Worm (Caenorhabditis elegans) whole organism, young adult: ENCODE data around the gene str-211.

Experiments used
- F33H1.4 ChIP-seq: fragments of 200-800 bp; sonication (Bioruptor generic); IDR thresholded peaks from 2 replicates; pipeline ENCODE4 v1.3.6; 2022; ENCODE audit warnings: missing genetic modification reagents, missing genetic modification characterization, missing compliant biosample characterization
- F49E8.2 ChIP-seq: sonication (generic microtip); optimal IDR thresholded peaks from 3 replicates; lab custom pipeline; 2017; ENCODE audit warnings: missing genetic modification characterization, mild to moderate bottlenecking, missing compliant biosample characterization, antibody characterized with exemption, moderate library complexity; ENCODE audit not compliant: insufficient read depth
- F52B5.7 ChIP-seq: sonication (generic microtip); optimal IDR thresholded peaks from 2 replicates; lab custom pipeline; 2016; ENCODE audit warnings: mild to moderate bottlenecking, missing genetic modification characterization, missing compliant biosample characterization
- F57A8.1 ChIP-seq: fragments of 200-800 bp; sonication (Bioruptor generic); optimal IDR thresholded peaks from 2 replicates; lab custom pipeline; 2018; ENCODE audit warnings: mild to moderate bottlenecking, missing genetic modification characterization, moderate library complexity, missing compliant biosample characterization
- ama-1 ChIP-seq, 3 experiments: fragments of 150-350 bp in 1 of 3; sonication (generic microtip) in 2 of 3; optimal IDR thresholded peaks; 2 replicates each; lab custom pipeline; 2014 to 2018; ENCODE audit warnings: missing biosample characterization in 2 of 3, missing genetic modification characterization in 2 of 3, missing genetic modification reagents in 2 of 3
- ceh-27 ChIP-seq: fragments of 200-800 bp; sonication (Bioruptor generic); optimal IDR thresholded peaks from 2 replicates; lab custom pipeline; 2018; ENCODE audit warnings: mild to moderate bottlenecking, missing genetic modification characterization, moderate library complexity, missing compliant biosample characterization
- egl-18 ChIP-seq: fragments of 200-800 bp; sonication (Bioruptor generic); IDR thresholded peaks from 2 replicates; pipeline ENCODE4 v1.3.6; 2022; ENCODE audit warnings: missing genetic modification reagents, missing genetic modification characterization, missing compliant biosample characterization
- hmg-1.2 ChIP-seq: fragments of 200-800 bp; sonication (Bioruptor generic); IDR thresholded peaks from 2 replicates; pipeline ENCODE4 v1.3.6; 2022; ENCODE audit warnings: missing genetic modification reagents, missing genetic modification characterization, missing compliant biosample characterization
- madf-10 ChIP-seq: sonication (generic microtip); optimal IDR thresholded peaks from 2 replicates; lab custom pipeline; 2016; ENCODE audit warnings: mild to moderate bottlenecking, missing genetic modification characterization, missing compliant biosample characterization
- nfyb-1 ChIP-seq: fragments of 200-800 bp; sonication (Bioruptor generic); IDR thresholded peaks from 2 replicates; pipeline ENCODE4 v1.3.6; 2022; ENCODE audit warnings: missing genetic modification reagents, missing genetic modification characterization, missing compliant biosample characterization
- nhr-179 ChIP-seq: sonication (generic microtip); optimal IDR thresholded peaks from 2 replicates; lab custom pipeline; 2016; ENCODE audit warnings: mild to moderate bottlenecking, missing genetic modification characterization, missing compliant biosample characterization
- nhr-90 ChIP-seq: sonication (generic microtip); optimal IDR thresholded peaks from 2 replicates; lab custom pipeline; 2016; ENCODE audit warnings: missing genotype, mild to moderate bottlenecking, missing genetic modification characterization, missing compliant biosample characterization
- rec-8 ChIP-seq, 2 experiments: sonication (generic microtip); optimal IDR thresholded peaks; 2 replicates each; lab custom pipeline; 2016; ENCODE audit warnings: mild to moderate bottlenecking in 2 of 2, missing genetic modification characterization in 2 of 2, missing genetic modification reagents in 2 of 2, missing genotype in 2 of 2, missing biosample characterization in 1 of 2, missing compliant biosample characterization in 1 of 2, moderate library complexity in 1 of 2
- unc-62 ChIP-seq: fragments of 150-350 bp; optimal IDR thresholded peaks from 2 replicates; lab custom pipeline; 2014; ENCODE audit warnings: missing biosample characterization, missing genetic modification reagents, missing genetic modification characterization

DNA sequence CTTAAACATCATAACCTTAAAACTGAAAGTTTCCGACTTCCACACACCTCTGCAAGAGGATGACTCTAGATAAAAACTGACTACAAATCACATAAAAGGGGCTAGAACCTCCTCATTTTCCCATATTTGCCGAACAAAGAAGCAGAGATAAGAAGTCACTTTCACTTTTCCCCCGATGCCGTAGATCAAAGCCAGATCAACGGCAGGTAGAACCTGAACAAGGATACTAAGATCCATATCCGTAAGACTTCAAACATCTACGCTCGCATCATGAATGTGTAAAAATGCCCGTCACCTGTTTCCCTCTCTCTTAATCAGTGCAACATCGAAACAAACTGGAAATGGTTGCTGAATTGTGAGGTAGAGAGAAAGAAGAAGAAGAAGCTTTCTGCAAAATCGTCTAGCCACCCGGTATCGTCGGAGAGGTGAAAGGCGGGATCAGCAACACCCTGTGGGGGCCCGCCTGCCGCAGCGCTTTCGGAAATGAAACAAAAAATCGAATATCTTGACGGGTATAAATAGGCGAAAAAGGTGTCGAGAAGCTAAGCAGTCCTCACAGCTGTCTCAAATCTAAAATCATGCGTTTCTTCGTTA, 25.4 kb downstream of the str-211 start, which contains the start of gene C02E7.6:
- no peak for TF ChIP-seq madf-10 (tag; lab: Kevin White, UChicago)
- no peak for TF ChIP-seq egl-18 (GFP tag; lab: Robert Waterston, UW)
- TF ChIP-seq nhr-179 (tag; lab: Kevin White, UChicago): no peak
- no peak for TF ChIP-seq ceh-27 (GFP tag; lab: Kevin White, UChicago)
- no peak for TF ChIP-seq nhr-90
- no peak for TF ChIP-seq F52B5.7 (tag; lab: Kevin White, UChicago)
- TF ChIP-seq unc-62 (GFP tag; lab: Kevin White, UChicago): no peak
- TF ChIP-seq nfyb-1 (GFP tag; lab: Robert Waterston, UW): no peak
- TF ChIP-seq F57A8.1: no peak
- TF ChIP-seq rec-8 (tag; optimal IDR thresholded peaks at IDR 0.05; lab: Kevin White, UChicago): no peak
- TF ChIP-seq hmg-1.2 (GFP tag; lab: Robert Waterston, UW): no peak
- no peak for TF ChIP-seq F33H1.4
- TF ChIP-seq ama-1 (optimal IDR thresholded peaks at IDR 0.05; lab: Kevin White, UChicago): no peak
- TF ChIP-seq ama-1 (GFP tag; optimal IDR thresholded peaks at IDR 0.05; lab: Kevin White, UChicago): no peak
- no peak for TF ChIP-seq F49E8.2
